Fruit fly (Drosophila melanogaster): ENCODE measurements around the gene ninaA.

ninaA gene

dm6 chr2L:877002-877401 lies at the start of gene ninaA:
TSS of gene ninaA (plus strand) at chr2L:877302.
- TF ChIP-seq CG11617 (GFP tag; optimal IDR thresholded peaks at IDR 0.05) (no peak), Mnt (GFP tag; optimal IDR thresholded peaks at IDR 0.05) (no peak), Hr96 (GFP tag; optimal IDR thresholded peaks at IDR 0.05) (no peak)

DNA sequence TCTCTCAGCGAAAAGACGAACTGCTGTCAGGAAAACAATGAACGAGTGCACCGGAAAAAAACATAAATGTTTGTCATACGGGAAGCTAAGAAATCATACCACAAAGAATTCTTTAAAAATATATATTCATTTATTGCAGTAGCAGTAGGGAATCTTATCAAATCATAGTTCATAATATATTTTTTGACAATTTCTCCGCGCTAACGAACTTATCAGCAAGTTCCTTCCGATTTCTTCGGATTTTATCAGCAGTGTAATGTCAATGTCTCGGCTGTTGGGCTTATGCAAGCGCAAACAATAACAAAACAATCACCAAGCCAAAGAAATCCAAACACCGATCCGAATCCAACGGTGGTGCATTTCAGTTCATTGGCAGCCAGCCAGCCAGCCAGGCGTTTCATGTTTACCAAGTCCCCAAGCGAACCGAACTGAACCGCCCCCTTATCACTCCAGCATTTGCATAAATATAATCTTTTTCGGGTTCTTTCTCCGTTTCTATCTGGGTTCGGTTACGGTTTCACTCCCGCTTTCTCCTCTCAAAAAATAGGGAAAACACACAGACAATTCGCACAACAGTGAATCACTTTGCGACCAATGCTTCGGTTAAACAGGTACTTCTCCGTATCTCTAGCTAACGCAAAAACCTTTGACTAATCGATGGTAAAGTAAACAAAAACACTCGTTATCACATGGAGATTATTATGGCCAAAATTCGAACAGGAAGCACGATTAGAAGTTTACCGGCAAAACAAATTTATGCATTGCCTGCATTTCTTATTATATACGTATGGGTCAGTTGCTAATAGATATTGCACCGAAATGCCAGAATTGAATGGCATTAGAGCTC lies 49.4 kb upstream of the ninaA start:
- TF ChIP-seq CG7045 (GFP tag; optimal IDR thresholded peaks at IDR 0.05) (no peak), cic (GFP tag; optimal IDR thresholded peaks at IDR 0.05) (peak; percentile 41)

DNA sequence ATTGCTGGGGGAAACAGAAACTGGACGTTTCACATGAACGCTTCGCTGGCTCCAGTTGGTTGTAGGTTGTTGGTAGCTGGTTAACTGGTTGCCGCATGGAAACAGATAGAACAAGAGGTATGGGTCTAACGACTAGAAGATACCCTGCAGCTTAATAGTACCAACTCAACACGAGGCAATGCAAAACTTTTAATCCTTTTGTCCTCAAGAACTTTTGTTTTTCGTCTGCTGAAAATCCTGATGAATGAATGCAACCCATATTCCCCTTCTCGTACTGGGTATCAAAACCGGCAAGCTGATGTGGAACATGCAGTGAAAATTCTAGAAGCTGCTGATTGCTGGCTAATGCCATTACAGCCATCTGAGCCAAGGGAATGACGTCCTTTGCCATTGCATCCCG lies 39.1 kb upstream of the ninaA start:
- no peak for TF ChIP-seq CG12768 (GFP tag; optimal IDR thresholded peaks at IDR 0.05)
- TF ChIP-seq CG14711 (tag; optimal IDR thresholded peaks at IDR 0.05) = no peak
- no peak for TF ChIP-seq CG33017 (tag; optimal IDR thresholded peaks at IDR 0.05)
- no peak for TF ChIP-seq toe (GFP tag; optimal IDR thresholded peaks at IDR 0.05)
- TF ChIP-seq CG11617 (GFP tag; optimal IDR thresholded peaks at IDR 0.05) = no peak
- TF ChIP-seq kay (GFP tag; ENCODE audit: borderline replicate concordance) = no peak
- TF ChIP-seq CG7101 (tag; optimal IDR thresholded peaks at IDR 0.05) = no peak
- no peak for TF ChIP-seq tj (GFP tag; optimal IDR thresholded peaks at IDR 0.05)
- TF ChIP-seq Mnt (GFP tag; optimal IDR thresholded peaks at IDR 0.05) = no peak

DNA sequence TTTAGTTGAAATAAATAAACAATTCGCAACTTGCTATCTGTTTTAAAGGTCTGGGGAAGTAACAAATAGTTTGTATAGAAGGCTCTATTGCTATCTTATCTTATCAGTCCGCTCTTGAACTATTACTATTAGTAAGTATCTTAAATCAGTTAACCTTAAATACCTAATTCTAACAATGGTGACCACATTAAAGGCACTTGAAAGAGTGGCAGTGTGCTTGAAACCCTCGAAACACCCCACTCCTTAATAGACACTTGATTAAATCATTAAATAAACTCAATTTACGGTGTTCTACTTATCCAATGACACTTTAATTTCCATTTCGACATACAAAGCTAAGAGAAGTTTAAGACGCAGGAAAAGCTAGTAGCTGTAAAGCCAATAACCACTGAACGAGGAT lies 38.3 kb upstream of the ninaA start:
- no peak for TF ChIP-seq CG11617 (GFP tag; optimal IDR thresholded peaks at IDR 0.05)
- TF ChIP-seq pad (GFP tag; optimal IDR thresholded peaks at IDR 0.05) = no peak
- peak; percentile 5 for TF ChIP-seq cic (GFP tag; optimal IDR thresholded peaks at IDR 0.05)
- no peak for TF ChIP-seq CG7101 (tag; optimal IDR thresholded peaks at IDR 0.05)

DNA sequence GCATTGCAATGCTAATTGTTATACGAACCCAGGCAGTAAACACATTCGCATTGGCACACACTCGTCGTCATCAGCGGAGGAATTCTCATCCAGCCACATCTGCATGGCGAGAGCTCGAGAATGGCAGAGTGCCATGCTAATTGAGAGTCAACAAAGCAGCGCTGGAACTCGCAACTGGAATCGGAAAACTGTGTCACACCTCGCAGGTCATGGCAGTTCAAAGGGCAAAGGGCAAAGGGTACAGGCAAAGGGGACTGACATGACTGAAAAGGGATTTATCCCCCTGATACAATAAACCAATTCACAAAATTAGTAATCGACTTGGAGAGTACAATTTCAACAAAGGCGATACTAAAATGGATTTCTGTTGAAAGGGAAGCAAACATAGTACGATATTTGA lies 37.1 kb upstream of the ninaA start:
- no peak for TF ChIP-seq CG14711 (tag; optimal IDR thresholded peaks at IDR 0.05)
- peak; percentile 19 for TF ChIP-seq CG7045 (GFP tag; optimal IDR thresholded peaks at IDR 0.05)
- no peak for TF ChIP-seq kay (GFP tag; ENCODE audit: borderline replicate concordance)
- no peak for TF ChIP-seq pad (GFP tag; optimal IDR thresholded peaks at IDR 0.05)
- TF ChIP-seq ovo (GFP tag; optimal IDR thresholded peaks at IDR 0.05) = peak; percentile 19
- TF ChIP-seq CG11617 (GFP tag; optimal IDR thresholded peaks at IDR 0.05) = no peak
- TF ChIP-seq CG7101 (tag; optimal IDR thresholded peaks at IDR 0.05) = no peak
- TF ChIP-seq Clk (GFP tag; optimal IDR thresholded peaks at IDR 0.05) = no peak
- peak; percentile 25 for TF ChIP-seq CG12768 (GFP tag; optimal IDR thresholded peaks at IDR 0.05)
- no peak for TF ChIP-seq Mnt (GFP tag; optimal IDR thresholded peaks at IDR 0.05)
- TF ChIP-seq cic (GFP tag; optimal IDR thresholded peaks at IDR 0.05) = no peak
- TF ChIP-seq Crg-1 (GFP tag; optimal IDR thresholded peaks at IDR 0.05) = no peak
- TF ChIP-seq CG33017 (tag; optimal IDR thresholded peaks at IDR 0.05) = no peak

DNA sequence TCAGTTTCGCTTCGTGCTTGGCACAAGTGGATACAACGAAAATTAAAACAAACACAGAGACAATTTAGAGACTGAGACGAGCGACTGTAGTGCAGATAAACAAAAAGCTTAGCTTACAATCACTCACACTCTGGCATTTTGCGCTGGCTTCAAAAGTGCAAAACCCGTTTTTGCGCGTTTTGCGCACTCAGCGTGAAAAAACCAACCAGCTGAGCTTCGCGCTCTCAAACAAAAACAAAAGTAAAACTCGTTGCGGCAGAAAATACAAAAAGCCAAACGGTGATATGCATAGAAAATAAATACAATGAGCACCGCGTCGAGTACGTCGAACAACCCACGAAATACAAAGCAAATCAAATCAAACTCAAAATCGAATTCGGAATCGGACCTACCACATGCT lies 36.4 kb upstream of the ninaA start:
- TF ChIP-seq CG14711 (tag; optimal IDR thresholded peaks at IDR 0.05) (no peak), CG1620 (GFP tag; optimal IDR thresholded peaks at IDR 0.05) (no peak), cnc (optimal IDR thresholded peaks at IDR 0.05) (no peak), tj (GFP tag; optimal IDR thresholded peaks at IDR 0.05) (peak; percentile 98), Hr96 (GFP tag; optimal IDR thresholded peaks at IDR 0.05) (no peak), CG33017 (tag; optimal IDR thresholded peaks at IDR 0.05) (no peak), Mnt (GFP tag; optimal IDR thresholded peaks at IDR 0.05) (no peak), Crg-1 (GFP tag; optimal IDR thresholded peaks at IDR 0.05) (no peak), CG7101 (tag; optimal IDR thresholded peaks at IDR 0.05) (no peak), Clk (GFP tag; optimal IDR thresholded peaks at IDR 0.05) (no peak), CG11617 (GFP tag; optimal IDR thresholded peaks at IDR 0.05) (no peak), toe (GFP tag; optimal IDR thresholded peaks at IDR 0.05) (no peak), ovo (GFP tag; optimal IDR thresholded peaks at IDR 0.05) (no peak), kay (GFP tag; ENCODE audit: borderline replicate concordance) (peak; percentile 95), CG7045 (GFP tag; optimal IDR thresholded peaks at IDR 0.05) (no peak), CG5204 (GFP tag; optimal IDR thresholded peaks at IDR 0.05) (no peak), cic (GFP tag; optimal IDR thresholded peaks at IDR 0.05) (peak; percentile 63), pad (GFP tag; optimal IDR thresholded peaks at IDR 0.05) (no peak), bab1 (GFP tag; optimal IDR thresholded peaks at IDR 0.05) (peak; percentile 10), CG12768 (GFP tag; optimal IDR thresholded peaks at IDR 0.05) (peak; percentile 39)

dm6 chr2L:841708-842107 lies 35.4 kb upstream of the ninaA start:
- TF ChIP-seq ovo (GFP tag; optimal IDR thresholded peaks at IDR 0.05) = no peak
- peak; percentile 50 for TF ChIP-seq CG1620 (GFP tag; optimal IDR thresholded peaks at IDR 0.05)
- TF ChIP-seq pad (GFP tag; optimal IDR thresholded peaks at IDR 0.05) = peak; percentile 64
- TF ChIP-seq CG7045 (GFP tag; optimal IDR thresholded peaks at IDR 0.05) = peak; percentile 82
- no peak for TF ChIP-seq Crg-1 (GFP tag; optimal IDR thresholded peaks at IDR 0.05)
- peak; percentile 98 for TF ChIP-seq tj (GFP tag; optimal IDR thresholded peaks at IDR 0.05)
- peak; percentile 72 for TF ChIP-seq CG7101 (tag; optimal IDR thresholded peaks at IDR 0.05)
- no peak for TF ChIP-seq Mnt (GFP tag; optimal IDR thresholded peaks at IDR 0.05)
- peak; percentile 78 for TF ChIP-seq CG14711 (tag; optimal IDR thresholded peaks at IDR 0.05)
- peak; percentile 93 for TF ChIP-seq bab1 (GFP tag; optimal IDR thresholded peaks at IDR 0.05)
- TF ChIP-seq CG11617 (GFP tag; optimal IDR thresholded peaks at IDR 0.05) = peak; percentile 49
- TF ChIP-seq toe (GFP tag; optimal IDR thresholded peaks at IDR 0.05) = peak; percentile 18
- TF ChIP-seq CG5204 (GFP tag; optimal IDR thresholded peaks at IDR 0.05) = no peak
- TF ChIP-seq CG33017 (tag; optimal IDR thresholded peaks at IDR 0.05) = peak; percentile 54
- peak; percentile 13 for TF ChIP-seq Clk (GFP tag; optimal IDR thresholded peaks at IDR 0.05)
- TF ChIP-seq Hr96 (GFP tag; optimal IDR thresholded peaks at IDR 0.05) = peak; percentile 66
- TF ChIP-seq CG12768 (GFP tag; optimal IDR thresholded peaks at IDR 0.05) = peak; percentile 81

All from whole organism, adult.